Worm (Caenorhabditis elegans): Measurements from ENCODE around the gene fbxa-1.

DNA sequence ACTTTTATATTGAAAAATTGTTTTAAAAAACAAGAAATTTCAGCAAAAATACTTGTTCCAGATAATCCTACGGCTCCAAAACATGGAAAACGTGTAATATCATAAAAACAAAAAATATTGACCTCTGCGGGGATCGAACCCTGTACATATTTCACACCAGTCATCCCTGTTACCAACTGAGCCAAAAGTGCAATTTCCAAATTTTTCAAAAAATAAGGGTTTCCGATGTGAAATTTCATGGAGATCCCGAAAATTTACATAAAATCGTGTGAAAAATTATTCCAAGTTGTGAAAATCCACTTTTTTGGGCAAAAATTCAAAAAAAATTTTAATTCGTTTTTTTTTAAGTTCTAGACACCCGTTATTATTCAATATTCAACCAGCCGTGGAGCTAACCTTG, 3.8 kb downstream of the fbxa-1 start:
- no peak for TF ChIP-seq daf-12 (tag; optimal IDR thresholded peaks at IDR 0.05)
- no peak for TF ChIP-seq lsy-2 (tag; optimal IDR thresholded peaks at IDR 0.05)
- TF ChIP-seq fkh-10 (GFP tag; optimal IDR thresholded peaks at IDR 0.05) = no peak
- no peak for TF ChIP-seq ZK546.5 (tag; optimal IDR thresholded peaks at IDR 0.05)

Data from whole organism, L4 larva.